Fruit fly (Drosophila melanogaster) whole organism, embryonic: ENCODE data around the gene CNMa.

Experiments used
- B-H1 ChIP-seq: fragments of 200-800 bp; sonication (Bioruptor generic); IDR thresholded peaks from 3 replicates; pipeline ENCODE4 v1.3.6; 2022; ENCODE audit warnings: missing biosample characterization, missing genetic modification characterization
- B-H2 ChIP-seq: fragments of 200-800 bp; sonication (Bioruptor generic); optimal IDR thresholded peaks from 2 replicates; lab custom pipeline; 2018; ENCODE audit warnings: missing biosample characterization, mild to moderate bottlenecking, missing genetic modification characterization
- CG10321 ChIP-seq: fragments of 200-800 bp; sonication (Bioruptor generic); IDR thresholded peaks from 2 replicates; pipeline ENCODE4 v1.3.6; 2022; ENCODE audit warnings: missing biosample characterization, missing genetic modification characterization
- CG11695 ChIP-seq: fragments of 200-800 bp; sonication (Bioruptor generic); IDR thresholded peaks from 3 replicates; pipeline ENCODE4 v1.3.6; 2022; ENCODE audit warnings: missing biosample characterization, missing genetic modification characterization
- CG11723 ChIP-seq: fragments of 200-800 bp; sonication (Bioruptor generic); optimal IDR thresholded peaks from 2 replicates; lab custom pipeline; 2017; ENCODE audit warnings: missing biosample characterization, mild to moderate bottlenecking, missing genetic modification characterization
- CG12155 ChIP-seq: fragments of 200-800 bp; sonication (Bioruptor generic); optimal IDR thresholded peaks from 3 replicates; lab custom pipeline; 2016; ENCODE audit warnings: missing biosample characterization, missing genetic modification characterization
- CG12219 ChIP-seq: fragments of 200-800 bp; sonication (Bioruptor generic); optimal IDR thresholded peaks from 3 replicates; lab custom pipeline; 2018; ENCODE audit warnings: missing biosample characterization, mild to moderate bottlenecking, missing genetic modification characterization
- CG1233 ChIP-seq: fragments of 200-800 bp; sonication (Bioruptor generic); optimal IDR thresholded peaks from 4 replicates; lab custom pipeline; 2018; ENCODE audit warnings: missing biosample characterization, mild to moderate bottlenecking, missing genetic modification characterization
- CG13424 ChIP-seq: fragments of 200-800 bp; sonication (Bioruptor generic); optimal IDR thresholded peaks from 2 replicates; lab custom pipeline; 2019; ENCODE audit warnings: missing biosample characterization, mild to moderate bottlenecking, missing genetic modification characterization, moderate library complexity
- CG13894 ChIP-seq: fragments of 200-800 bp; sonication (Bioruptor generic); optimal IDR thresholded peaks from 3 replicates; lab custom pipeline; 2018; ENCODE audit warnings: missing biosample characterization, mild to moderate bottlenecking, missing genetic modification characterization, moderate library complexity
- CG15696 ChIP-seq: fragments of 200-800 bp; sonication (Bioruptor generic); optimal IDR thresholded peaks from 2 replicates; lab custom pipeline; 2019; ENCODE audit warnings: missing biosample characterization, mild to moderate bottlenecking, missing genetic modification characterization, moderate library complexity
- CG1602 ChIP-seq: fragments of 200-800 bp; sonication (Bioruptor generic); optimal IDR thresholded peaks from 3 replicates; lab custom pipeline; 2016; ENCODE audit warnings: missing biosample characterization, missing genetic modification characterization
- CG17361 ChIP-seq: fragments of 200-800 bp; sonication (Bioruptor generic); IDR thresholded peaks from 3 replicates; pipeline ENCODE4 v1.3.6; 2022; ENCODE audit warnings: missing biosample characterization, missing genetic modification characterization
- CG18599 ChIP-seq: fragments of 200-800 bp; sonication (Bioruptor generic); optimal IDR thresholded peaks from 3 replicates; lab custom pipeline; 2017; ENCODE audit warnings: missing biosample characterization, missing genetic modification characterization, mild to moderate bottlenecking, moderate library complexity, missing genetic modification reagents
- CG2116 ChIP-seq: fragments of 200-800 bp; sonication (Bioruptor generic); optimal IDR thresholded peaks from 3 replicates; lab custom pipeline; 2018; ENCODE audit warnings: missing biosample characterization, mild to moderate bottlenecking, missing genetic modification characterization
- CG32767 ChIP-seq: fragments of 200-800 bp; sonication (Bioruptor generic); IDR thresholded peaks from 2 replicates; pipeline ENCODE4 v1.3.6; 2022; ENCODE audit warnings: missing biosample characterization, missing genetic modification characterization
- CG3407 ChIP-seq: fragments of 200-800 bp; sonication (Bioruptor generic); optimal IDR thresholded peaks from 2 replicates; lab custom pipeline; 2018; ENCODE audit warnings: missing biosample characterization, mild to moderate bottlenecking, missing genetic modification characterization
- CG34376 ChIP-seq: fragments of 200-800 bp; sonication (Bioruptor generic); optimal IDR thresholded peaks from 2 replicates; lab custom pipeline; 2018; ENCODE audit warnings: missing biosample characterization, mild to moderate bottlenecking, missing genetic modification characterization
- CG3995 ChIP-seq: fragments of 200-800 bp; sonication (Bioruptor generic); optimal IDR thresholded peaks from 3 replicates; lab custom pipeline; 2016; ENCODE audit warnings: missing biosample characterization, missing genetic modification characterization
- CG7357 ChIP-seq: fragments of 200-800 bp; sonication (Bioruptor generic); IDR thresholded peaks from 3 replicates; pipeline ENCODE4 v1.3.6; 2022; ENCODE audit warnings: missing biosample characterization, missing genetic modification characterization
- CG8359 ChIP-seq: fragments of 200-800 bp; sonication (Bioruptor generic); optimal IDR thresholded peaks from 2 replicates; lab custom pipeline; 2017; ENCODE audit warnings: missing biosample characterization, mild to moderate bottlenecking, missing genetic modification characterization, borderline replicate concordance
- Dp ChIP-seq: fragments of 200-800 bp; sonication (Bioruptor generic); optimal IDR thresholded peaks from 2 replicates; lab custom pipeline; 2018; ENCODE audit warnings: missing biosample characterization, mild to moderate bottlenecking, missing genetic modification characterization, moderate library complexity
- Gsc ChIP-seq: fragments of 200-800 bp; sonication (Bioruptor generic); IDR thresholded peaks from 2 replicates; pipeline ENCODE4 v1.3.6; 2022; ENCODE audit warnings: missing biosample characterization, missing genetic modification characterization
- HHEX ChIP-seq: fragments of 200-800 bp; sonication (Bioruptor generic); optimal IDR thresholded peaks from 3 replicates; lab custom pipeline; 2017; ENCODE audit warnings: missing biosample characterization, mild to moderate bottlenecking, missing genetic modification characterization, missing genetic modification reagents
- MESR4 ChIP-seq: fragments of 200-800 bp; sonication (Bioruptor generic); optimal IDR thresholded peaks from 2 replicates; lab custom pipeline; 2018; ENCODE audit warnings: missing biosample characterization, mild to moderate bottlenecking, missing genetic modification characterization, moderate library complexity
- Med ChIP-seq: fragments of 200-800 bp; sonication (Bioruptor generic); peaks from one replicate; lab custom pipeline; 2016; ENCODE audit warnings: missing biosample characterization, missing genetic modification characterization, mild to moderate bottlenecking, inconsistent platforms, moderate library complexity
- Optix ChIP-seq: fragments of 200-800 bp; sonication (Bioruptor generic); IDR thresholded peaks from 3 replicates; pipeline ENCODE4 v1.3.6; 2022; ENCODE audit warnings: missing biosample characterization, missing genetic modification characterization
- Pdp1 ChIP-seq, 2 experiments: fragments of 200-800 bp; sonication (Bioruptor generic); optimal IDR thresholded peaks; 3 replicates each; lab custom pipeline; 2016; ENCODE audit warnings: missing biosample characterization in 2 of 2, missing genetic modification characterization in 2 of 2, mild to moderate bottlenecking in 1 of 2, moderate library complexity in 1 of 2
- Rx ChIP-seq: fragments of 200-800 bp; sonication (Bioruptor generic); IDR thresholded peaks from 2 replicates; pipeline ENCODE4 v1.3.6; 2022; ENCODE audit warnings: missing biosample characterization, missing genetic modification characterization
- Six4 ChIP-seq: fragments of 200-800 bp; sonication (Bioruptor generic); optimal IDR thresholded peaks from 2 replicates; lab custom pipeline; 2016; ENCODE audit warnings: missing biosample characterization, missing genetic modification characterization
- Taf1 ChIP-seq: fragments of 200-800 bp; sonication (Bioruptor generic); IDR thresholded peaks from 2 replicates; pipeline ENCODE4 v1.3.6; 2022; ENCODE audit warnings: missing biosample characterization, missing genetic modification characterization
- Tbp ChIP-seq: fragments of >200 bp; optimal IDR thresholded peaks from 2 replicates; lab custom pipeline; 2018; ENCODE audit warnings: missing biosample characterization, missing genetic modification characterization
- Trl ChIP-seq, 3 experiments: fragments of >200 bp in 2 of 3; fragments of 200-800 bp in 1 of 3; sonication (Bioruptor generic) in 1 of 3; optimal IDR thresholded peaks; 2 replicates in 1 of 3; 3 replicates in 2 of 3; lab custom pipeline; 2016 to 2017; ENCODE audit warnings: missing biosample characterization in 1 of 3, missing genetic modification characterization in 1 of 3
- ash1 ChIP-seq: fragments of 200-800 bp; sonication (Bioruptor generic); optimal IDR thresholded peaks from 2 replicates; lab custom pipeline; 2018; ENCODE audit warnings: missing biosample characterization, mild to moderate bottlenecking, missing genetic modification characterization
- bbx ChIP-seq: fragments of 200-800 bp; sonication (Bioruptor generic); IDR thresholded peaks from 2 replicates; pipeline ENCODE4 v1.3.6; 2022; ENCODE audit warnings: missing biosample characterization, missing genetic modification characterization; ENCODE audit not compliant: partially characterized antibody
- btn ChIP-seq: fragments of 200-800 bp; sonication (Bioruptor generic); optimal IDR thresholded peaks from 2 replicates; lab custom pipeline; 2016; ENCODE audit warnings: missing biosample characterization, missing genetic modification characterization
- ci ChIP-seq: fragments of 200-800 bp; sonication (Bioruptor generic); IDR thresholded peaks from 3 replicates; pipeline ENCODE4 v1.3.6; 2022; ENCODE audit warnings: missing biosample characterization, missing genetic modification characterization
- crc ChIP-seq: fragments of 200-800 bp; sonication (Bioruptor generic); optimal IDR thresholded peaks from 2 replicates; lab custom pipeline; 2016; ENCODE audit warnings: missing biosample characterization, missing genetic modification characterization
- crp ChIP-seq, 2 experiments: fragments of 200-800 bp; sonication (Bioruptor generic); optimal IDR thresholded peaks; 2 replicates in 1 of 2; 3 replicates in 1 of 2; lab custom pipeline; 2017; ENCODE audit warnings: missing biosample characterization in 2 of 2, missing genetic modification characterization in 2 of 2, mild to moderate bottlenecking in 1 of 2, moderate library complexity in 1 of 2
- fd64A ChIP-seq: fragments of 200-800 bp; sonication (Bioruptor generic); optimal IDR thresholded peaks from 3 replicates; lab custom pipeline; 2018; ENCODE audit warnings: missing biosample characterization, mild to moderate bottlenecking, missing genetic modification characterization
- gce ChIP-seq: fragments of 200-800 bp; sonication (Bioruptor generic); IDR thresholded peaks from 3 replicates; pipeline ENCODE4 v1.3.6; 2022; ENCODE audit warnings: missing biosample characterization, missing genetic modification characterization
- mirr ChIP-seq: fragments of 200-800 bp; sonication (Bioruptor generic); optimal IDR thresholded peaks from 3 replicates; lab custom pipeline; 2018; ENCODE audit warnings: missing biosample characterization, mild to moderate bottlenecking, missing genetic modification characterization
- oc ChIP-seq: fragments of 200-800 bp; sonication (Bioruptor generic); optimal IDR thresholded peaks from 2 replicates; lab custom pipeline; 2018; ENCODE audit warnings: missing biosample characterization, mild to moderate bottlenecking, missing genetic modification characterization, moderate library complexity
- pfk ChIP-seq: fragments of 200-800 bp; sonication (Bioruptor generic); optimal IDR thresholded peaks from 2 replicates; lab custom pipeline; 2018; ENCODE audit warnings: missing biosample characterization, mild to moderate bottlenecking, missing genetic modification characterization, moderate library complexity
- pita ChIP-seq: fragments of 200-800 bp; sonication (Bioruptor generic); optimal IDR thresholded peaks from 2 replicates; lab custom pipeline; 2017; ENCODE audit warnings: missing biosample characterization, mild to moderate bottlenecking, missing genetic modification characterization
- pnt ChIP-seq: fragments of 200-800 bp; sonication (Bioruptor generic); optimal IDR thresholded peaks from 3 replicates; lab custom pipeline; 2016; ENCODE audit warnings: missing biosample characterization, missing genetic modification characterization
- rib ChIP-seq: fragments of 200-800 bp; sonication (Bioruptor generic); IDR thresholded peaks from 2 replicates; pipeline ENCODE4 v1.3.6; 2022; ENCODE audit warnings: missing biosample characterization, missing genetic modification characterization
- seq ChIP-seq: fragments of 200-800 bp; sonication (Bioruptor generic); IDR thresholded peaks from 2 replicates; pipeline ENCODE4 v1.3.6; 2022; ENCODE audit warnings: missing biosample characterization, missing genetic modification characterization
- unpg ChIP-seq: fragments of 200-800 bp; sonication (Bioruptor generic); optimal IDR thresholded peaks from 3 replicates; lab custom pipeline; 2018; ENCODE audit warnings: missing biosample characterization, mild to moderate bottlenecking, missing genetic modification characterization, moderate library complexity

CNMa gene

DNA sequence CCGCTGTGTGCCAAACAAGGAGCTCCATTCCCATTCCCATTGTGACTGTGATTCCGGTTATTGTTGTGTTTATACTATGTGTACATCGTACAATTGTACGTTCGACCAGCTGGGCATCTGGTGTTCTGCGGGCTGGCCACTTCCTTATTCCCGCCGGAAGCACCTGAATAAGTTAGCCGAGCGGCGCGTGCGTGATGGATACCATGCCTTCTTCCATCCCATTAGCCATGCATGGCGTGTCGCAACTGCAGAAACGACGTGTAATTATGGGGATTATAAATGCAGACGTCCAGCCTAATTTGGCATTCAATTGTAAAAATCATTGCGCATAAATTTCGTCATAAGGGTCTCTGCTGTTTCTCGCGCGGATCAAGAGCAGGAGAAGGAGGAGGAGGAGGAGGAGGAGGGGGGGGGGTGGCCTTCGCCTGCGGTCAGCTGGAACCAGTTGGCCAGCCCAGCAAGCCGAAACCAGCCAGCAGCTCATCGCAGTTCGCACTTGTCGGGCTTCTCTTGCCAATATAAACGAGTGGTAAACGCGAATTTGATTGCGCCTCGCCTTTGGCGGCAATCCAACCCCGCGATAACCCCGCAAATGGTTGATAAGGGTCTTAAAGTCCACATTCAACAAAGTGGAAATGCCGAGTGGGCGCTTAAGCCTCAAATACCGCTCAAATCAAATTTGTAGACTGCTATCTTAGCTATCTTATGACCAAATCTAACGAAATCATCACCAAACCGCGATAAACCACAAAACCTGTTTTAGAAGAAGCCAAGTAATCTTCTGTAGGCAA lies 10.8 kb upstream of the CNMa start (continued):
- TF ChIP-seq Taf1 (GFP tag; lab: Robert Waterston, UW), result no peak
- no peak for TF ChIP-seq CG12155 (GFP tag; lab: Kevin White, UChicago)
- TF ChIP-seq ash1, result no peak
- TF ChIP-seq ci, result 0 out of 3 replicates have a peak, but pooled peaks have one; percentile 16
- peak; percentile 47 for TF ChIP-seq Med (GFP tag; lab: Kevin White, UChicago)
- no peak for TF ChIP-seq CG13424 (tag; lab: Kevin White, UChicago)
- TF ChIP-seq CG11695 (GFP tag; lab: Robert Waterston, UW), result no peak
- no peak for TF ChIP-seq CG8359
- no peak for TF ChIP-seq unpg (GFP tag; lab: Kevin White, UChicago)
- no peak for TF ChIP-seq CG10321 (GFP tag; lab: Robert Waterston, UW)
- no peak for TF ChIP-seq seq (GFP tag; lab: Robert Waterston, UW)
- no peak for TF ChIP-seq CG1233
- TF ChIP-seq Optix (GFP tag; lab: Robert Waterston, UW), result no peak
- no peak for TF ChIP-seq CG18599
- TF ChIP-seq Trl (optimal IDR thresholded peaks at IDR 0.05; lab: Kevin White, UChicago), result no peak
- no peak for TF ChIP-seq Trl (GFP tag; optimal IDR thresholded peaks at IDR 0.05; lab: Kevin White, UChicago)
- TF ChIP-seq HHEX (GFP tag; lab: Kevin White, UChicago), result no peak
- no peak for TF ChIP-seq pfk (GFP tag; lab: Kevin White, UChicago)
- no peak for TF ChIP-seq btn (GFP tag; lab: Kevin White, UChicago)
- no peak for TF ChIP-seq Pdp1 (GFP tag; optimal IDR thresholded peaks at IDR 0.05; lab: Kevin White, UChicago)
- TF ChIP-seq CG12219, result no peak
- TF ChIP-seq CG13894 (tag; lab: Kevin White, UChicago), result peak; percentile 14
- no peak for TF ChIP-seq Six4
- TF ChIP-seq Tbp, result no peak
- TF ChIP-seq CG34376 (GFP tag; lab: Kevin White, UChicago), result peak; percentile 14
- TF ChIP-seq fd64A, result no peak
- TF ChIP-seq pnt, result no peak
- TF ChIP-seq Gsc (GFP tag; lab: Robert Waterston, UW), result no peak
- no peak for TF ChIP-seq CG11723 (GFP tag; lab: Kevin White, UChicago)
- no peak for TF ChIP-seq oc (tag; lab: Kevin White, UChicago)
- no peak for TF ChIP-seq B-H2
- TF ChIP-seq B-H1 (GFP tag; lab: Robert Waterston, UW), result no peak
- TF ChIP-seq Rx (GFP tag; lab: Robert Waterston, UW), result no peak
- TF ChIP-seq CG7357 (GFP tag; lab: Robert Waterston, UW), result no peak
- no peak for TF ChIP-seq CG32767 (GFP tag; lab: Robert Waterston, UW)
- peak; percentile 35; the same call in 1 of the 2 replicates for TF ChIP-seq rib
- no peak for TF ChIP-seq mirr (GFP tag; lab: Kevin White, UChicago)
- TF ChIP-seq gce (GFP tag; lab: Robert Waterston, UW), result no peak
- TF ChIP-seq pita (GFP tag; lab: Kevin White, UChicago), result no peak
- TF ChIP-seq crp (GFP tag; optimal IDR thresholded peaks at IDR 0.05; lab: Kevin White, UChicago), result no peak
- no peak for TF ChIP-seq CG2116 (GFP tag; lab: Kevin White, UChicago)
- TF ChIP-seq MESR4 (GFP tag; lab: Kevin White, UChicago), result no peak
- TF ChIP-seq crc (GFP tag; lab: Kevin White, UChicago), result no peak
- no peak for TF ChIP-seq CG15696
- no peak for TF ChIP-seq CG1602 (GFP tag; lab: Kevin White, UChicago)
- TF ChIP-seq Dp (GFP tag; lab: Kevin White, UChicago), result no peak
- no peak for TF ChIP-seq CG3995
- TF ChIP-seq CG3407 (GFP tag; lab: Kevin White, UChicago), result no peak
- TF ChIP-seq bbx (GFP tag; lab: Robert Waterston, UW), result no peak
- TF ChIP-seq CG17361 (GFP tag; lab: Robert Waterston, UW), result no peak
